Worm (Caenorhabditis elegans) whole organism, mixed stage, embryonic: ENCODE data around the gene cpr-9.

Experiments
- M03D4.4 ChIP-seq: sonication (generic microtip); optimal IDR thresholded peaks from 2 replicates; lab custom pipeline; 2017; ENCODE audit warnings: mild to moderate bottlenecking, missing genetic modification characterization, missing compliant biosample characterization
- bed-3 ChIP-seq: fragments of 200-800 bp; sonication (Bioruptor generic); optimal IDR thresholded peaks from 3 replicates; lab custom pipeline; 2018; ENCODE audit warnings: mild to moderate bottlenecking, missing genetic modification characterization, moderate library complexity, missing compliant biosample characterization
- blmp-1 ChIP-seq: fragments of 150-350 bp; optimal IDR thresholded peaks from 2 replicates; lab custom pipeline; 2014; ENCODE audit warnings: missing biosample characterization, missing genetic modification characterization
- ceh-43 ChIP-seq: fragments of 200-800 bp; sonication (Bioruptor generic); optimal IDR thresholded peaks from 2 replicates; lab custom pipeline; 2018; ENCODE audit warnings: mild to moderate bottlenecking, missing genetic modification characterization, moderate library complexity, missing compliant biosample characterization
- ceh-83 ChIP-seq: fragments of 200-800 bp; sonication (Bioruptor generic); optimal IDR thresholded peaks from 2 replicates; lab custom pipeline; 2018; ENCODE audit warnings: mild to moderate bottlenecking, missing genetic modification characterization, missing compliant biosample characterization
- ces-1 ChIP-seq: fragments of 150-350 bp; optimal IDR thresholded peaks from 2 replicates; lab custom pipeline; 2014; ENCODE audit warnings: missing biosample characterization, missing genetic modification reagents, missing genetic modification characterization
- cnd-1 ChIP-seq: fragments of 200-800 bp; sonication (Bioruptor generic); optimal IDR thresholded peaks from 2 replicates; lab custom pipeline; 2018; ENCODE audit warnings: mild to moderate bottlenecking, missing genetic modification characterization, missing compliant biosample characterization
- drap-1 ChIP-seq: fragments of 200-800 bp; sonication (Bioruptor generic); optimal IDR thresholded peaks from 3 replicates; lab custom pipeline; 2018; ENCODE audit warnings: mild to moderate bottlenecking, missing genetic modification characterization, missing compliant biosample characterization
- elt-1 ChIP-seq: sonication (generic microtip); optimal IDR thresholded peaks from 2 replicates; lab custom pipeline; 2017; ENCODE audit warnings: missing genetic modification characterization, mild to moderate bottlenecking, missing compliant biosample characterization, antibody characterized with exemption, moderate library complexity, borderline replicate concordance; ENCODE audit not compliant: insufficient read depth
- elt-3 ChIP-seq: fragments of 150-350 bp; optimal IDR thresholded peaks from 2 replicates; lab custom pipeline; 2014; ENCODE audit warnings: missing biosample characterization, missing genetic modification characterization
- ham-2 ChIP-seq: fragments of 200-800 bp; sonication (Bioruptor generic); optimal IDR thresholded peaks from 2 replicates; lab custom pipeline; 2018; ENCODE audit warnings: mild to moderate bottlenecking, missing genetic modification characterization, missing compliant biosample characterization
- hlh-1 ChIP-seq: fragments of 150-350 bp; optimal IDR thresholded peaks from 2 replicates; lab custom pipeline; 2014; ENCODE audit warnings: missing biosample characterization, missing genetic modification reagents, missing genetic modification characterization
- lin-13 ChIP-seq: fragments of 150-350 bp; optimal IDR thresholded peaks from 2 replicates; lab custom pipeline; 2014; ENCODE audit warnings: missing biosample characterization, missing genetic modification characterization
- lin-32 ChIP-seq: fragments of 200-800 bp; sonication (Bioruptor generic); optimal IDR thresholded peaks from 2 replicates; lab custom pipeline; 2018; ENCODE audit warnings: mild to moderate bottlenecking, missing genetic modification characterization, missing compliant biosample characterization
- lsy-2 ChIP-seq: fragments of 150-350 bp; optimal IDR thresholded peaks from 2 replicates; lab custom pipeline; 2014; ENCODE audit warnings: missing biosample characterization, missing genetic modification characterization
- mab-5 ChIP-seq: fragments of 150-350 bp; optimal IDR thresholded peaks from 2 replicates; lab custom pipeline; 2014; ENCODE audit warnings: missing biosample characterization, missing genetic modification characterization
- mep-1 ChIP-seq: fragments of 150-350 bp; optimal IDR thresholded peaks from 2 replicates; lab custom pipeline; 2017; ENCODE audit warnings: missing biosample characterization, missing genetic modification reagents, missing genetic modification characterization, inconsistent platforms
- mls-2 ChIP-seq: sonication (generic microtip); optimal IDR thresholded peaks from 2 replicates; lab custom pipeline; 2016; ENCODE audit warnings: mild to moderate bottlenecking, missing genetic modification characterization, moderate library complexity, missing compliant biosample characterization
- nhr-12 ChIP-seq: fragments of 150-350 bp; optimal IDR thresholded peaks from 2 replicates; lab custom pipeline; 2014; ENCODE audit warnings: missing biosample characterization, missing genetic modification characterization
- nhr-2 ChIP-seq: fragments of 150-350 bp; optimal IDR thresholded peaks from 2 replicates; lab custom pipeline; 2014; ENCODE audit warnings: missing biosample characterization, missing genetic modification characterization
- nhr-237 ChIP-seq: fragments of 150-350 bp; optimal IDR thresholded peaks from 2 replicates; lab custom pipeline; 2014; ENCODE audit warnings: missing biosample characterization, missing genetic modification characterization
- nhr-76 ChIP-seq: sonication (generic microtip); optimal IDR thresholded peaks from 2 replicates; lab custom pipeline; 2017; ENCODE audit warnings: missing biosample characterization, missing genetic modification characterization
- pha-4 ChIP-seq: fragments of 150-350 bp; optimal IDR thresholded peaks from 2 replicates; lab custom pipeline; 2018; ENCODE audit warnings: missing biosample characterization, missing genetic modification reagents, missing genetic modification characterization
- sem-2 ChIP-seq: fragments of 200-800 bp; sonication (Bioruptor generic); optimal IDR thresholded peaks from 2 replicates; lab custom pipeline; 2018; ENCODE audit warnings: mild to moderate bottlenecking, missing genetic modification characterization, missing compliant biosample characterization
- snpc-4 ChIP-seq: fragments of 150-350 bp; optimal IDR thresholded peaks from 2 replicates; lab custom pipeline; 2014; ENCODE audit warnings: missing biosample characterization, missing genetic modification characterization
- sptf-1 ChIP-seq: sonication (generic microtip); optimal IDR thresholded peaks from 2 replicates; lab custom pipeline; 2017; ENCODE audit warnings: mild to moderate bottlenecking, missing genetic modification characterization, moderate library complexity, missing compliant biosample characterization
- tbx-8 ChIP-seq: fragments of 200-800 bp; sonication (Bioruptor generic); optimal IDR thresholded peaks from 2 replicates; lab custom pipeline; 2018; ENCODE audit warnings: mild to moderate bottlenecking, missing genetic modification characterization, moderate library complexity, missing compliant biosample characterization
- unc-120 ChIP-seq: sonication (generic microtip); optimal IDR thresholded peaks from 2 replicates; lab custom pipeline; 2017; ENCODE audit warnings: missing genetic modification characterization, missing compliant biosample characterization; ENCODE audit not compliant: poor library complexity, severe bottlenecking
- unc-39 ChIP-seq: fragments of 150-350 bp; optimal IDR thresholded peaks from 2 replicates; lab custom pipeline; 2014; ENCODE audit warnings: missing biosample characterization, missing genetic modification characterization
- unc-62 ChIP-seq: fragments of 150-350 bp; optimal IDR thresholded peaks from 2 replicates; lab custom pipeline; 2014; ENCODE audit warnings: missing biosample characterization, missing genetic modification reagents, missing genetic modification characterization
- zip-8 ChIP-seq: fragments of 150-350 bp; optimal IDR thresholded peaks from 2 replicates; lab custom pipeline; 2014; ENCODE audit warnings: missing biosample characterization, missing genetic modification characterization

Gene cpr-9

DNA sequence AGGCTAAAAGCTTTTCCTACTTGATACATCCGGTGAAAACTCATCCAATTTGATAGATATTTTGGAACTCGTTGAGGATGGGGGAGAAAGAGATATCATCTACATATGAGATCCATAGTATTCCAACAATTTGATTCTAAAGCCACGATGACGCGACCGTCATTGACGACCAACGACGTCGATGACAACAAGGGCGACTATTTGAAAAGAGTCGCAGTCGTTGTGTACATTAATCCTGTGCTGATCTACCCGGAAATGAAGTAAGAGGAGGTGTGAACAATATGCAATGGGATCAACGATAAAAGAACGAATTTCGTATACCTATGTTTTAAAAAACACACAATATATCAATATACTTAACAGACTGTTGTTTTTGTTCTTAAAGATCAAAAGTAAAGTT is 25.3 kb downstream of the cpr-9 start:
- TF ChIP-seq unc-39 (no peak), elt-1 (no peak), pha-4 (tag; lab: Kevin White, UChicago) (no peak)

DNA sequence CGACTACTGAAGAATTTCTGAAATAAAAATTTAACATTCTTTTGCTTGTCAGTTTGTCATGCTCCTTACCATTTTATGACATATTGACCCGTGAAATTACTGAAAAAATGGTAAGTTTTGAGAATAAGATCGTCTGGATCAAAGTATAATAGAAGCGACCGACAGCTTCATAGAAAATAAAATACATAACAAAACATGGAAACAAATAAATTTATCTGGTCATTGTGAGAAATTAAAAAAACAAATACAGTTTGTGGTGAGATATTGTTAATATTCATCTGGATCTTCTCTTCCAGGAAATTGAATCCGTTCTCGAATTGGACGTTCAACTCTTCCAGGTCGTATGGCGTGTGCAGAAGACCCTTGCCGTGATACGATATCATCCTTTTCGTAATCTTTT is 29.2 kb downstream of the cpr-9 start, which contains the start of gene pkc-1:
TSS of gene pkc-1 (minus strand) at position 101 of the 400 bp plus-strand sequence.
- TF ChIP-seq ces-1 (GFP tag; lab: Kevin White, UChicago) (no peak), ham-2 (GFP tag; lab: Kevin White, UChicago) (no peak), nhr-237 (no peak), lin-32 (no peak), cnd-1 (tag; lab: Kevin White, UChicago) (no peak), ceh-43 (no peak)

DNA sequence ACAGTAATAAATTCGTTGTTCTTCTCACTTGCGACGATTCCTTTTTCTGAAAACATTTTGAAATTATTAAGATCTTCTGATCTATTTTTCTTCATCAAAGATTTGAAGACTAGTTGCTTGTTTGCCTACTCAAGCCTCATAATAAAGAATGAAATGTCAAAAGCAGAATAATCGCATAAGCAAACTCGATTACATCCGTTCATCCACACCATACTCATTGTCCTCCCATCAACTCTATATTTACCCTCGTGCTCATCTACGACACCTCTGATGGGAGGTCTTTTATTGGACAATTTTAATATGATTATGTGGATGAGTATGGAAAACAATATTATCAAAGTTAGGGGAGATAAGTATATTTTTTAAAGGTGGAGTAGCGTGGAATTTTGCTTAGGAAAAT is 31.0 kb downstream of the cpr-9 start:
- peak; percentile 73 for TF ChIP-seq ces-1 (GFP tag; lab: Kevin White, UChicago)
- no peak for TF ChIP-seq nhr-2 (tag; lab: Kevin White, UChicago)

DNA sequence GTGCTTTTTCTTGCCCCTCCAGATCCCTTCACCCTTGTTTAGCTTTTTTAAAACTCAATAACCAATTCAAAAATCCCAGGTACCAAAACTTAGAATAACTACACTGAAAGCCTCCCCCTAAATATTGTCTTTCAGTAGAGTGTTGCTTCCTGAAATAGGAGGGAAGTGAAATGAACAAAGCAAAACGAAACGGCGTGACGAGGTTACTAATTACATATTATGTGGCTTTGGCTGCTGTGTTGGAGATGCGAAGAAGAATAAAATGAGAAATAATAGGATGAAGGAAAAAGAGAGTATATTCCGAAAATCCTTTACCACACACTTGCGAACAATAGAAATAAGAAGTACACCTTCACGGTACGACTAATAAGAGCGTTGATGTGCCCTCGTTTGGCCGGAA is 33.3 kb downstream of the cpr-9 start:
- TF ChIP-seq nhr-12 (tag; lab: Kevin White, UChicago) (no peak), ces-1 (GFP tag; lab: Kevin White, UChicago) (peak; percentile 67)

DNA sequence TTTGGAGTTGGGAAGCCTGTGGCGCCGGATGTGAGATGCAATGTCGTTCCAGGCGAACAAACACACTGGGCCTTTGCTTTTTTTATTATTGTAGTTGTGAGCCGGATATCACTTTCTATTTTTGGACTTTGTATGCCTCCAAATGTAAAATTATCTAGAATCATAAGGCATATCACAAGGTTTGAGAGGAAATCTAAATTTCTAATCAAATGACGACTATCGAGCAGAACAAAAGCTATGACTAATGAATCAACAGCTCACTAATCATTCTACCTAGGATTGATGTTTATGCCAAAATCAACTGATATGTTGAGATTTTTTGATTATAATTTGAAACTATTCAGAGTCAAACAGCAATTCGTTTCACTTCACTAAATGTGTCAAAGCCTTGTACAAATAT is 35.0 kb downstream of the cpr-9 start:
- no peak for TF ChIP-seq lsy-2 (tag; lab: Kevin White, UChicago)
- TF ChIP-seq bed-3 (GFP tag; lab: Kevin White, UChicago) = no peak
- TF ChIP-seq unc-120 (tag; lab: Kevin White, UChicago) = no peak
- no peak for TF ChIP-seq lin-13 (tag; lab: Kevin White, UChicago)
- no peak for TF ChIP-seq snpc-4 (tag; lab: Kevin White, UChicago)
- no peak for TF ChIP-seq M03D4.4 (tag; lab: Kevin White, UChicago)
- no peak for TF ChIP-seq unc-39
- TF ChIP-seq unc-62 = no peak
- no peak for TF ChIP-seq tbx-8 (GFP tag; lab: Kevin White, UChicago)
- no peak for TF ChIP-seq elt-3 (tag; lab: Kevin White, UChicago)
- TF ChIP-seq zip-8 (tag; lab: Kevin White, UChicago) = no peak
- TF ChIP-seq sptf-1 (tag; lab: Kevin White, UChicago) = no peak
- no peak for TF ChIP-seq drap-1
- no peak for TF ChIP-seq lin-32
- no peak for TF ChIP-seq mls-2 (tag; lab: Kevin White, UChicago)
- TF ChIP-seq nhr-237 = no peak
- TF ChIP-seq nhr-12 (tag; lab: Kevin White, UChicago) = no peak
- TF ChIP-seq nhr-76 (tag; lab: Kevin White, UChicago) = no peak
- TF ChIP-seq blmp-1 (tag; lab: Kevin White, UChicago) = no peak
- TF ChIP-seq ceh-43 = no peak

DNA sequence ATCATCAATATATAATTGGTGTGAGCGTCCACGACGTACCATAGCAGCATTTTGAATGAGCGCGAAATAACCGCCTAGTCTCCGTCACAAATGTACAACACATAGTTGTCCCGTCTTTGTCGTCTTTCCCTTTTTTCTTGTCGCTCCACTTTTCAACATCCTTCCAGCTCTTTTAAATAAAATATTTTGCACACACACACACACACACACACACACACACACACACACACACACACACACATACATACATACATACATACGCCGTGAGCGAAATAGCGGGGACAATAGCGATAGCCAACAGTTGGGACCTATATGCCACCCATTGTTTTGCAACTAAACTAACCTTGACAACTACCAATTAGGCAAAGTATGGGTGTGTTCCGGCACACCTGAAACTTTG is 35.5 kb downstream of the cpr-9 start:
- no peak for TF ChIP-seq snpc-4 (tag; lab: Kevin White, UChicago)
- TF ChIP-seq sptf-1 (tag; lab: Kevin White, UChicago) = no peak
- TF ChIP-seq pha-4 (tag; lab: Kevin White, UChicago) = no peak
- TF ChIP-seq unc-62 = no peak
- TF ChIP-seq mab-5 = no peak
- TF ChIP-seq drap-1 = no peak
- TF ChIP-seq hlh-1 = no peak
- peak; percentile 76 for TF ChIP-seq ceh-83
- TF ChIP-seq nhr-12 (tag; lab: Kevin White, UChicago) = no peak
- no peak for TF ChIP-seq elt-3 (tag; lab: Kevin White, UChicago)
- TF ChIP-seq bed-3 (GFP tag; lab: Kevin White, UChicago) = no peak
- TF ChIP-seq cnd-1 (tag; lab: Kevin White, UChicago) = no peak
- no peak for TF ChIP-seq lin-32
- TF ChIP-seq mep-1 (tag; lab: Kevin White, UChicago) = no peak
- TF ChIP-seq unc-120 (tag; lab: Kevin White, UChicago) = no peak
- TF ChIP-seq sem-2 (GFP tag; lab: Kevin White, UChicago) = peak; percentile 10
